Worm (Caenorhabditis elegans) whole organism, L2 larva: ENCODE data around the gene T11G6.3.

Source experiments
- C34F6.9 ChIP-seq: fragments of 150-350 bp; optimal IDR thresholded peaks from 2 replicates; lab custom pipeline; 2014; ENCODE audit warnings: missing biosample characterization, missing genetic modification characterization
- F13H6.1 ChIP-seq: sonication (generic microtip); optimal IDR thresholded peaks from 2 replicates; lab custom pipeline; 2016; ENCODE audit warnings: missing genetic modification characterization, missing compliant biosample characterization
- Y55F3AM.14 ChIP-seq: fragments of 200-800 bp; sonication (Bioruptor generic); optimal IDR thresholded peaks from 2 replicates; lab custom pipeline; 2018; ENCODE audit warnings: mild to moderate bottlenecking, missing genetic modification characterization, missing compliant biosample characterization
- aly-2 ChIP-seq: fragments of 150-350 bp; optimal IDR thresholded peaks from 2 replicates; lab custom pipeline; 2014; ENCODE audit warnings: missing biosample characterization, missing genetic modification characterization
- ama-1 ChIP-seq: fragments of 150-350 bp; optimal IDR thresholded peaks from 2 replicates; lab custom pipeline; 2018; ENCODE audit warnings: inconsistent platforms
- blmp-1 ChIP-seq: sonication (generic microtip); optimal IDR thresholded peaks from 2 replicates; lab custom pipeline; 2017; ENCODE audit warnings: missing genetic modification characterization, mild to moderate bottlenecking, missing compliant biosample characterization, antibody characterized with exemption, moderate library complexity; ENCODE audit not compliant: insufficient read depth
- ceh-16 ChIP-seq: fragments of 150-350 bp; optimal IDR thresholded peaks from 2 replicates; lab custom pipeline; 2014; ENCODE audit warnings: missing biosample characterization, missing genetic modification characterization
- ceh-82 ChIP-seq: fragments of 150-350 bp; optimal IDR thresholded peaks from 2 replicates; lab custom pipeline; 2014; ENCODE audit warnings: missing biosample characterization, missing genetic modification characterization
- crh-2 ChIP-seq: sonication (generic microtip); optimal IDR thresholded peaks from 2 replicates; lab custom pipeline; 2017; ENCODE audit warnings: missing biosample characterization, missing genetic modification characterization
- elt-1 ChIP-seq: fragments of 150-350 bp; optimal IDR thresholded peaks from 2 replicates; lab custom pipeline; 2014; ENCODE audit warnings: missing biosample characterization, missing genetic modification characterization
- fos-1 ChIP-seq: fragments of 150-350 bp; optimal IDR thresholded peaks from 2 replicates; lab custom pipeline; 2014; ENCODE audit warnings: missing biosample characterization, missing genetic modification characterization
- gmeb-1 ChIP-seq: fragments of 150-350 bp; optimal IDR thresholded peaks from 2 replicates; lab custom pipeline; 2014; ENCODE audit warnings: missing biosample characterization, missing genetic modification characterization
- lin-11 ChIP-seq: fragments of 150-350 bp; sonication (generic microtip); optimal IDR thresholded peaks from 2 replicates; lab custom pipeline; 2014; ENCODE audit warnings: missing biosample characterization, missing genetic modification characterization, inconsistent platforms, mixed read lengths
- lin-39 ChIP-seq: fragments of 150-350 bp; optimal IDR thresholded peaks from 2 replicates; lab custom pipeline; 2014; ENCODE audit warnings: missing biosample characterization, missing genetic modification reagents, missing genetic modification characterization
- lsy-2 ChIP-seq, 2 experiments: fragments of 150-350 bp in 1 of 2; sonication (generic microtip) in 1 of 2; optimal IDR thresholded peaks; 2 replicates each; lab custom pipeline; 2014 to 2017; ENCODE audit warnings: missing biosample characterization in 2 of 2, missing genetic modification characterization in 2 of 2
- mab-5 ChIP-seq: fragments of 150-350 bp; optimal IDR thresholded peaks from 2 replicates; lab custom pipeline; 2014; ENCODE audit warnings: missing biosample characterization, missing genetic modification characterization
- mbf-1 ChIP-seq: sonication (generic microtip); optimal IDR thresholded peaks from 2 replicates; lab custom pipeline; 2017; ENCODE audit warnings: missing biosample characterization, missing genetic modification characterization
- mdl-1 ChIP-seq, 2 experiments: fragments of 150-350 bp in 1 of 2; sonication (generic microtip) in 1 of 2; optimal IDR thresholded peaks; 2 replicates each; lab custom pipeline; 2017; ENCODE audit warnings: missing biosample characterization in 2 of 2, missing genetic modification characterization in 2 of 2
- nhr-10 ChIP-seq: sonication (generic microtip); optimal IDR thresholded peaks from 2 replicates; lab custom pipeline; 2017; ENCODE audit warnings: missing biosample characterization, missing genetic modification characterization
- nhr-11 ChIP-seq: fragments of 150-350 bp; optimal IDR thresholded peaks from 2 replicates; lab custom pipeline; 2014; ENCODE audit warnings: missing biosample characterization, missing genetic modification characterization
- nhr-129 ChIP-seq: fragments of 150-350 bp; optimal IDR thresholded peaks from 2 replicates; lab custom pipeline; 2014; ENCODE audit warnings: missing biosample characterization, missing genetic modification characterization
- nhr-21 ChIP-seq: fragments of 150-350 bp; optimal IDR thresholded peaks from 2 replicates; lab custom pipeline; 2014; ENCODE audit warnings: missing biosample characterization, missing genetic modification characterization
- nhr-237 ChIP-seq: fragments of 150-350 bp; optimal IDR thresholded peaks from 2 replicates; lab custom pipeline; 2014; ENCODE audit warnings: missing biosample characterization, missing genetic modification characterization
- peb-1 ChIP-seq: fragments of 150-350 bp; optimal IDR thresholded peaks from 2 replicates; lab custom pipeline; 2014; ENCODE audit warnings: missing biosample characterization, missing genetic modification characterization
- skn-1 ChIP-seq: sonication (generic microtip); optimal IDR thresholded peaks from 2 replicates; lab custom pipeline; 2017; ENCODE audit warnings: missing biosample characterization, missing genetic modification characterization
- sma-9 ChIP-seq, 2 experiments: fragments of 150-350 bp in 1 of 2; sonication (generic microtip) in 1 of 2; optimal IDR thresholded peaks; 2 replicates each; lab custom pipeline; 2014 to 2016; ENCODE audit warnings: missing genetic modification characterization in 2 of 2, mild to moderate bottlenecking in 1 of 2, missing biosample characterization in 1 of 2, missing compliant biosample characterization in 1 of 2, missing genetic modification reagents in 1 of 2, moderate library complexity in 1 of 2
- snpc-4 ChIP-seq: fragments of 150-350 bp; optimal IDR thresholded peaks from 2 replicates; lab custom pipeline; 2014; ENCODE audit warnings: missing biosample characterization, missing genetic modification characterization
- unc-39 ChIP-seq: fragments of 150-350 bp; optimal IDR thresholded peaks from 2 replicates; lab custom pipeline; 2014; ENCODE audit warnings: missing biosample characterization, missing genetic modification characterization
- unc-55 ChIP-seq: fragments of 150-350 bp; sonication (generic microtip); optimal IDR thresholded peaks from 3 replicates; lab custom pipeline; 2014; ENCODE audit warnings: missing biosample characterization, missing genetic modification reagents, missing genetic modification characterization
- unc-62 ChIP-seq: fragments of 150-350 bp; optimal IDR thresholded peaks from 2 replicates; lab custom pipeline; 2014; ENCODE audit warnings: missing biosample characterization, missing genetic modification reagents, missing genetic modification characterization
- zag-1 ChIP-seq: fragments of 150-350 bp; optimal IDR thresholded peaks from 2 replicates; lab custom pipeline; 2014; ENCODE audit warnings: missing biosample characterization, missing genetic modification characterization
- ztf-11 ChIP-seq: sonication (generic microtip); optimal IDR thresholded peaks from 2 replicates; lab custom pipeline; 2017; ENCODE audit warnings: missing biosample characterization, missing genetic modification characterization

The T11G6.3 gene

DNA sequence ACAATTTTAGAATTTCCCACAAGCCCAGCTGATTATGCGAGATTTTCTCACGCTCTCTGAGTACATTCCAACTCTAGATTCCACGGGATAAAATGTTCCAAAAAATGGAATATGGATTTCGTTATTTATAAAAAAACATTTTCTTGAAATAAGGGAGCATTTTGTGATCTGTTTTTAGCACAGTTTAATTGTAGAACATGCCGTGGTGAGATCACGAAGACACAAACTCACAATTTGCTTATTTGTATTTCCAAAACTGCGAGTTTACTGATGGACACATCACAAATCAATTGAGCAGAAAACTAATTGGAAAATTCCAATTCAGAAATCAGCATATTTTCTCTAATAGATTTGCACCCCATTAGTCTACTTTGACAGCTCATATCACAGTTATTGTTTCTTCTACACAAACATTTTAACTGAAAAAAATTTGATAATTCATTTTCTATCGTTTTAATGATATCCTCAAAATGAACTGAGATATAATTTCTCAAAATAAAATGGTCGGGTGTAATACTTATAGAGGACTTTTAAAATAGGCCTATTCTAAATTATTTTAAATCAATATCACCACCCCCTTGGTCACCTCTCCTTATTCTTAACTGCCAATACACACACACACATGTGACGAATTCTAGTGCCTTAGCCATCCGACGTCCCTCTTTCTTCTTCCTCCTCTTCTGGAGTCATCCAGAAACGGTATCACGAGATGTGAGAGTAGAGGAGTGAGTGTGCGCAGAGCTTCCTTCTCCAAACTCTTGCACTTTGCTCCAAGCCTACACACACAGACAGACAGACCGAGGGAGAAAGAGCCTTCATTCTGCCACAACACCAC lies 34.0 kb downstream of the T11G6.3 start:
- TF ChIP-seq zag-1 (tag; lab: Kevin White, UChicago), result no peak
- no peak for TF ChIP-seq lin-11 (tag; lab: Kevin White, UChicago)
- no peak for TF ChIP-seq elt-1 (tag; lab: Kevin White, UChicago)
- no peak for TF ChIP-seq nhr-129 (tag; lab: Kevin White, UChicago)
- TF ChIP-seq snpc-4, result no peak
- TF ChIP-seq C34F6.9 (tag; lab: Kevin White, UChicago), result no peak
- TF ChIP-seq aly-2 (tag; lab: Kevin White, UChicago), result no peak
- no peak for TF ChIP-seq unc-39
- no peak for TF ChIP-seq ztf-11 (tag; lab: Kevin White, UChicago)
- no peak for TF ChIP-seq mbf-1 (tag; lab: Kevin White, UChicago)
- no peak for TF ChIP-seq lsy-2 (tag; optimal IDR thresholded peaks at IDR 0.05; lab: Kevin White, UChicago)
- no peak for TF ChIP-seq skn-1 (tag; lab: Kevin White, UChicago)
- TF ChIP-seq F13H6.1 (tag; lab: Kevin White, UChicago), result no peak
- TF ChIP-seq Y55F3AM.14 (GFP tag; lab: Kevin White, UChicago), result no peak

DNA sequence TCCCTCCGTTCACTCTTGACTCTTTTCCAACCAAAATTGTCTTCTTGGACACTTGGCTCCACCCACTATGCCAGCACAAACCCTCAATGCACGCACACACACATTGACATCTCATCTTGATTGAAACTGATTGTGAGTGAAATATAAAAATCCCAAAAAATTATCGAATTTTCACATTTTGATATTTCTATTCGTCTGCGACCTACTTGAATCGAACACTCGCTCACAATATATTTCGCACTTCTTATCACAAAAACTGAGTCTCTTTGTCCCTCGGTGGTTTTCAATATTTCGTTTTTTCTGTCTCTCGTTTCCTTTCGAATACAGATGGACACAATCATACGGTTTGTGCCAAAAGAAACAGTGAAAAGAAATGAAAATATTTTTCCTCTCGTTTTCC lies 34.9 kb downstream of the T11G6.3 start:
- TF ChIP-seq nhr-11 (tag; lab: Kevin White, UChicago) (no peak), fos-1 (peak; percentile 22)

DNA sequence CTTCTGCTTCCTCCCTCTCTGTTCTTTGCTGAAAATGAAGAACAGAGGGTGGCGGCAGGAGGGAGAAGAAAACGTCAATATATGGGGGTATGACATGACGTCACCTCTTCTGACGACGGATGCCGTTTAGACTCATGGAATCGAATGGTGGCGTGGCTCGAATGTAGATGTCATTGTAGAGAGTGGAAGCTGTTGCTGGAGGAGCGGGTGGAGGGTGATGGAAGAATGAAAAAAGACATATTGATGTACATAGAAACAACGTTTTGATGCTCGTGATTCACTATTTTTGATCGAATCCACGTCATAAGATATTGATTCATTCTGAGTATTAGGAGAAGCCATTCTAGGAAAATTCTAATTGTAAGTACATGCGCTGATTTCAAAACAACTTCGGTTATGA lies 36.0 kb downstream of the T11G6.3 start:
- TF ChIP-seq nhr-10 (tag; lab: Kevin White, UChicago) (no peak), ceh-16 (tag; lab: Kevin White, UChicago) (no peak), C34F6.9 (tag; lab: Kevin White, UChicago) (peak; percentile 47), lin-11 (tag; lab: Kevin White, UChicago) (peak; percentile 16), fos-1 (no peak), lin-39 (tag; lab: Kevin White, UChicago) (no peak), nhr-11 (tag; lab: Kevin White, UChicago) (no peak), skn-1 (tag; lab: Kevin White, UChicago) (no peak), F13H6.1 (tag; lab: Kevin White, UChicago) (no peak), nhr-237 (tag; lab: Kevin White, UChicago) (no peak), Y55F3AM.14 (GFP tag; lab: Kevin White, UChicago) (no peak), unc-55 (peak; percentile 47), unc-62 (GFP tag; lab: Kevin White, UChicago) (no peak), nhr-129 (tag; lab: Kevin White, UChicago) (peak; percentile 42), crh-2 (tag; lab: Kevin White, UChicago) (peak; percentile 14), ceh-82 (tag; lab: Kevin White, UChicago) (no peak), blmp-1 (tag; lab: Kevin White, UChicago) (no peak), zag-1 (tag; lab: Kevin White, UChicago) (peak; percentile 24)
- TF ChIP-seq, all 48 proteins: peak for 6

DNA sequence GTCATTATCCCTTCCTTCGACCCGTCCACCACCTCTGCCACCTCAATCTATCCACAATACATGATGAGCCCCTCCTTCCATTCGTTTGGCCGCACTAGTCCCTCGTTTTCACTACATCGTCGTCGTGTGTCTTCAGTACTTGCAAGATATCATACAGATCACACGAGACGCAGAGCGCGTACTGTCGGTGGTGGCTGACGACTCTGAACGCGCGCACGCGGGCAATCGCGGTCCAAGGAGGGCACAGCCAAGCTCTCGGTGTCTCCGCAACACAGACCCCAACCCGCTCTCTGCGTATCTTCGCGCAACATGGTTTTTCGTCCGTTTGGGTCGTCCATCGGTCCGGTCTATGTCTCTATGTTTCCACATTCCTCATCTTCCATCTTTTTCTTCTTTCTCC lies 38.0 kb downstream of the T11G6.3 start:
- peak in 1 of 2 experiments; percentile 12 for TF ChIP-seq mdl-1 (tag; optimal IDR thresholded peaks at IDR 0.05; lab: Kevin White, UChicago)
- TF ChIP-seq nhr-21 (tag; lab: Kevin White, UChicago), result peak; percentile 3
- TF ChIP-seq peb-1 (tag; lab: Kevin White, UChicago), result peak; percentile 91
- TF ChIP-seq ama-1 (lab: Kevin White, UChicago), result no peak
- TF ChIP-seq nhr-129 (tag; lab: Kevin White, UChicago), result peak; percentile 32
- TF ChIP-seq C34F6.9 (tag; lab: Kevin White, UChicago), result peak; percentile 14
- TF ChIP-seq mab-5, result no peak
- TF ChIP-seq lin-39 (tag; lab: Kevin White, UChicago), result no peak
- TF ChIP-seq unc-55, result peak; percentile 10
- TF ChIP-seq gmeb-1 (tag; lab: Kevin White, UChicago), result no peak
- TF ChIP-seq nhr-237 (tag; lab: Kevin White, UChicago), result no peak
- peak; percentile 66 for TF ChIP-seq blmp-1 (tag; lab: Kevin White, UChicago)
- no peak for TF ChIP-seq sma-9 (GFP tag; optimal IDR thresholded peaks at IDR 0.05; lab: Kevin White, UChicago)
- no peak for TF ChIP-seq sma-9 (tag; optimal IDR thresholded peaks at IDR 0.05; lab: Kevin White, UChicago)
- TF ChIP-seq nhr-11 (tag; lab: Kevin White, UChicago), result no peak
- no peak for TF ChIP-seq ceh-82 (tag; lab: Kevin White, UChicago)
- TF ChIP-seq Y55F3AM.14 (GFP tag; lab: Kevin White, UChicago), result no peak
- TF ChIP-seq fos-1, result peak; percentile 11
- TF ChIP-seq, all 48 proteins: peak for 8
